Worm (Caenorhabditis elegans) whole organism, L1 larva: ENCODE data around the gene cyn-4.

Source experiments
- C16A3.4 ChIP-seq: fragments of 150-350 bp; optimal IDR thresholded peaks from 2 replicates; lab custom pipeline; 2014; ENCODE audit warnings: missing biosample characterization, missing genetic modification characterization
- F16B12.6 ChIP-seq: fragments of 150-350 bp; optimal IDR thresholded peaks from 2 replicates; lab custom pipeline; 2014; ENCODE audit warnings: missing biosample characterization, missing genetic modification characterization
- aha-1 ChIP-seq: fragments of 150-350 bp; optimal IDR thresholded peaks from 2 replicates; lab custom pipeline; 2014; ENCODE audit warnings: missing biosample characterization, missing genetic modification characterization
- alr-1 ChIP-seq: fragments of 200-800 bp; sonication (Bioruptor generic); optimal IDR thresholded peaks from 2 replicates; lab custom pipeline; 2018; ENCODE audit warnings: borderline replicate concordance, mild to moderate bottlenecking, missing genetic modification characterization, missing compliant biosample characterization
- ama-1 ChIP-seq: fragments of 150-350 bp; optimal IDR thresholded peaks from 2 replicates; lab custom pipeline; 2014
- blmp-1 ChIP-seq: fragments of 150-350 bp; optimal IDR thresholded peaks from 2 replicates; lab custom pipeline; 2014; ENCODE audit warnings: missing biosample characterization, missing genetic modification characterization
- ceh-63 ChIP-seq: fragments of 200-800 bp; sonication (Bioruptor generic); optimal IDR thresholded peaks from 2 replicates; lab custom pipeline; 2018; ENCODE audit warnings: mild to moderate bottlenecking, missing genetic modification characterization, missing compliant biosample characterization
- ceh-8 ChIP-seq: fragments of 200-800 bp; sonication (Bioruptor generic); optimal IDR thresholded peaks from 2 replicates; lab custom pipeline; 2018; ENCODE audit warnings: mild to moderate bottlenecking, missing genetic modification characterization, moderate library complexity, missing compliant biosample characterization
- ceh-88 ChIP-seq: fragments of 200-800 bp; sonication (Bioruptor generic); IDR thresholded peaks from 2 replicates; pipeline ENCODE4 v1.3.6; 2022; ENCODE audit warnings: missing genetic modification characterization, missing compliant biosample characterization
- ceh-90 ChIP-seq: sonication (generic microtip); optimal IDR thresholded peaks from 2 replicates; lab custom pipeline; 2016; ENCODE audit warnings: missing genetic modification characterization, missing compliant biosample characterization
- ces-1 ChIP-seq: fragments of 150-350 bp; optimal IDR thresholded peaks from 2 replicates; lab custom pipeline; 2014; ENCODE audit warnings: missing biosample characterization, missing genetic modification reagents, missing genetic modification characterization
- efl-1 ChIP-seq, 4 experiments: fragments of 150-350 bp; optimal IDR thresholded peaks in 3 of 4; peaks in 1 of 4; 1 replicate in 1 of 4; 2 replicates in 3 of 4; lab custom pipeline; 2014; ENCODE audit warnings: missing biosample characterization in 2 of 4, missing genetic modification characterization in 2 of 4, missing genetic modification reagents in 2 of 4
- egl-13 ChIP-seq: sonication (generic microtip); optimal IDR thresholded peaks from 2 replicates; lab custom pipeline; 2016; ENCODE audit warnings: missing genotype, missing genetic modification reagents, missing genetic modification characterization, missing compliant biosample characterization
- egl-27 ChIP-seq, 2 experiments: fragments of 150-350 bp in 1 of 2; sonication (generic microtip); optimal IDR thresholded peaks; 3 replicates each; lab custom pipeline; 2017 to 2018; ENCODE audit warnings: missing biosample characterization in 2 of 2, missing genetic modification characterization in 2 of 2, missing genetic modification reagents in 2 of 2
- elt-2 ChIP-seq: sonication (generic microtip); optimal IDR thresholded peaks from 2 replicates; lab custom pipeline; 2016; ENCODE audit warnings: missing genetic modification characterization, mild to moderate bottlenecking, inconsistent platforms, missing compliant biosample characterization, missing genetic modification reagents
- ets-5 ChIP-seq: fragments of 200-800 bp; sonication (Bioruptor generic); IDR thresholded peaks from 2 replicates; pipeline ENCODE4 v1.3.6; 2022; ENCODE audit warnings: missing genetic modification characterization, missing compliant biosample characterization
- fkh-10 ChIP-seq: sonication (generic microtip); optimal IDR thresholded peaks from 2 replicates; lab custom pipeline; 2017; ENCODE audit warnings: missing biosample characterization, missing genetic modification reagents, missing genetic modification characterization
- fos-1 ChIP-seq: fragments of 150-350 bp; optimal IDR thresholded peaks from 2 replicates; lab custom pipeline; 2014; ENCODE audit warnings: missing biosample characterization, missing genetic modification characterization
- grh-1 ChIP-seq: fragments of 200-800 bp; sonication (Bioruptor generic); IDR thresholded peaks from 2 replicates; pipeline ENCODE4 v1.3.6; 2022; ENCODE audit warnings: missing genetic modification reagents, missing genetic modification characterization, missing compliant biosample characterization
- irx-1 ChIP-seq: sonication (generic microtip); optimal IDR thresholded peaks from 2 replicates; lab custom pipeline; 2016; ENCODE audit warnings: missing genetic modification characterization, missing compliant biosample characterization
- jun-1 ChIP-seq: fragments of 150-350 bp; optimal IDR thresholded peaks from 2 replicates; lab custom pipeline; 2014; ENCODE audit warnings: missing biosample characterization, missing genetic modification reagents, missing genetic modification characterization
- lin-13 ChIP-seq: fragments of 150-350 bp; optimal IDR thresholded peaks from 2 replicates; lab custom pipeline; 2014; ENCODE audit warnings: missing biosample characterization, missing genetic modification reagents, missing genetic modification characterization
- lin-15B ChIP-seq: fragments of 150-350 bp; sonication (generic microtip); optimal IDR thresholded peaks from 3 replicates; lab custom pipeline; 2014; ENCODE audit warnings: missing biosample characterization, missing genetic modification characterization
- mep-1 ChIP-seq: fragments of 150-350 bp; optimal IDR thresholded peaks from 2 replicates; lab custom pipeline; 2014; ENCODE audit warnings: missing biosample characterization, missing genetic modification characterization
- nhr-11 ChIP-seq: fragments of 150-350 bp; optimal IDR thresholded peaks from 2 replicates; lab custom pipeline; 2014; ENCODE audit warnings: missing biosample characterization, missing genetic modification characterization
- nhr-20 ChIP-seq: sonication (generic microtip); optimal IDR thresholded peaks from 2 replicates; lab custom pipeline; 2016; ENCODE audit warnings: mild to moderate bottlenecking, missing genetic modification characterization, missing compliant biosample characterization
- nhr-237 ChIP-seq: fragments of 150-350 bp; optimal IDR thresholded peaks from 2 replicates; lab custom pipeline; 2014; ENCODE audit warnings: missing biosample characterization, missing genetic modification characterization
- nhr-28 ChIP-seq: fragments of 150-350 bp; optimal IDR thresholded peaks from 2 replicates; lab custom pipeline; 2014; ENCODE audit warnings: missing biosample characterization, missing genetic modification characterization
- nhr-47 ChIP-seq: sonication (generic microtip); optimal IDR thresholded peaks from 2 replicates; lab custom pipeline; 2016; ENCODE audit warnings: mild to moderate bottlenecking, missing genetic modification characterization, moderate library complexity, missing compliant biosample characterization
- nhr-76 ChIP-seq: sonication (generic microtip); optimal IDR thresholded peaks from 2 replicates; lab custom pipeline; 2017; ENCODE audit warnings: missing biosample characterization, missing genetic modification characterization
- nhr-77 ChIP-seq: fragments of 150-350 bp; optimal IDR thresholded peaks from 2 replicates; lab custom pipeline; 2014; ENCODE audit warnings: missing biosample characterization, missing genetic modification characterization
- nhr-84 ChIP-seq: sonication (generic microtip); optimal IDR thresholded peaks from 2 replicates; lab custom pipeline; 2017; ENCODE audit warnings: missing biosample characterization, missing genetic modification characterization
- nhr-85 ChIP-seq: sonication (generic microtip); peaks from one replicate; lab custom pipeline; 2016; ENCODE audit warnings: missing genetic modification characterization, inconsistent platforms, missing compliant biosample characterization
- nhr-90 ChIP-seq: sonication (generic microtip); optimal IDR thresholded peaks from 2 replicates; lab custom pipeline; 2016; ENCODE audit warnings: mild to moderate bottlenecking, missing genetic modification characterization, missing compliant biosample characterization; ENCODE audit not compliant: poor library complexity
- pag-3 ChIP-seq: sonication (generic microtip); optimal IDR thresholded peaks from 2 replicates; lab custom pipeline; 2017; ENCODE audit warnings: missing genetic modification characterization, mild to moderate bottlenecking, missing compliant biosample characterization, antibody characterized with exemption, borderline replicate concordance; ENCODE audit not compliant: insufficient read depth
- rnt-1 ChIP-seq: sonication (generic microtip); optimal IDR thresholded peaks from 2 replicates; lab custom pipeline; 2016; ENCODE audit warnings: mild to moderate bottlenecking, missing genetic modification characterization, moderate library complexity, missing compliant biosample characterization
- snpc-4 ChIP-seq: fragments of 150-350 bp; optimal IDR thresholded peaks from 2 replicates; lab custom pipeline; 2014; ENCODE audit warnings: missing biosample characterization, missing genetic modification characterization
- snu-23 ChIP-seq: sonication (generic microtip); optimal IDR thresholded peaks from 2 replicates; lab custom pipeline; 2016; ENCODE audit warnings: missing genetic modification characterization, missing compliant biosample characterization
- sox-4 ChIP-seq: sonication (generic microtip); optimal IDR thresholded peaks from 2 replicates; lab custom pipeline; 2016; ENCODE audit warnings: missing genetic modification characterization, missing compliant biosample characterization
- sptf-1 ChIP-seq: fragments of 150-350 bp; optimal IDR thresholded peaks from 2 replicates; lab custom pipeline; 2014; ENCODE audit warnings: missing biosample characterization, missing genetic modification characterization
- sup-37 ChIP-seq: fragments of 200-800 bp; sonication (Bioruptor generic); optimal IDR thresholded peaks from 2 replicates; lab custom pipeline; 2018; ENCODE audit warnings: mild to moderate bottlenecking, missing genetic modification characterization, missing compliant biosample characterization
- tlp-1 ChIP-seq: fragments of 150-350 bp; optimal IDR thresholded peaks from 2 replicates; lab custom pipeline; 2014; ENCODE audit warnings: missing biosample characterization, missing genetic modification characterization
- unc-130 ChIP-seq: fragments of 150-350 bp; optimal IDR thresholded peaks from 2 replicates; lab custom pipeline; 2017; ENCODE audit warnings: missing biosample characterization, missing genetic modification characterization, inconsistent platforms
- unc-62 ChIP-seq: fragments of 150-350 bp; optimal IDR thresholded peaks from 2 replicates; lab custom pipeline; 2014; ENCODE audit warnings: missing biosample characterization, missing genetic modification reagents, missing genetic modification characterization
- unc-86 ChIP-seq: sonication (generic microtip); optimal IDR thresholded peaks from 2 replicates; lab custom pipeline; 2016; ENCODE audit warnings: missing genetic modification characterization, missing compliant biosample characterization
- vab-15 ChIP-seq: sonication (generic microtip); optimal IDR thresholded peaks from 2 replicates; lab custom pipeline; 2017; ENCODE audit warnings: missing genotype, mild to moderate bottlenecking, missing genetic modification characterization, missing compliant biosample characterization
- zag-1 ChIP-seq: fragments of 150-350 bp; optimal IDR thresholded peaks from 2 replicates; lab custom pipeline; 2014; ENCODE audit warnings: missing biosample characterization, missing genetic modification characterization
- zip-4 ChIP-seq: fragments of 200-800 bp; sonication (Bioruptor generic); optimal IDR thresholded peaks from 2 replicates; lab custom pipeline; 2018; ENCODE audit warnings: mild to moderate bottlenecking, missing genetic modification characterization, moderate library complexity, missing compliant biosample characterization
- ztf-11 ChIP-seq, 2 experiments: sonication (generic microtip); optimal IDR thresholded peaks; 2 replicates each; lab custom pipeline; 2016 to 2017; ENCODE audit warnings: missing genetic modification characterization in 2 of 2, missing biosample characterization in 1 of 2, missing compliant biosample characterization in 1 of 2
- ztf-4 ChIP-seq: fragments of 150-350 bp; optimal IDR thresholded peaks from 2 replicates; lab custom pipeline; 2014; ENCODE audit warnings: missing biosample characterization, missing genetic modification characterization

Gene cyn-4

DNA sequence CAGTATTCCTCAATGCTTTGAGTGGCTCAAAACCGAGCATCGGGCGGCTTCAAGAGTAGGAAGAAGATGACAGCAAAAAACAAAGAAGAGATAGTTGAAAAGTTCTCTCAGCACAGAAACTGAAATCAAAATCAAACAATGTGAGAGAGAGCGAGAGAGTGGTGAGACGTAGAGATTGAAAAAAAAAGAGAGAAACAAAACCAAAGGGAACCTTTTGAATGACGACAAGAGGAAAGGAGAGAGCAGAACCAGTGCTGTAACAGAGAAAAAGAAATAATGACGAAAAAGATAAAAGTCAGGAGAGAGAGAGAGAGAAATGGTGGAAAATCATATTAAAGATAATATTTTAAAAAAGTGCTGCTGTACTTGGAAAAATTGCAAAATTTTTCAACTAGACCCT is 5.2 kb downstream of the cyn-4 start (continued):
- TF ChIP-seq fos-1 (tag; lab: Kevin White, UChicago) (no peak), zag-1 (no peak), ceh-88 (GFP tag; lab: Robert Waterston, UW) (no peak), C16A3.4 (tag; lab: Kevin White, UChicago) (no peak), ceh-63 (GFP tag; lab: Kevin White, UChicago) (no peak), ama-1 (lab: Kevin White, UChicago) (no peak), jun-1 (tag; lab: Kevin White, UChicago) (no peak), fkh-10 (GFP tag; lab: Kevin White, UChicago) (no peak), nhr-90 (tag; lab: Kevin White, UChicago) (no peak), vab-15 (no peak), sup-37 (GFP tag; lab: Kevin White, UChicago) (no peak), egl-13 (tag; lab: Kevin White, UChicago) (no peak), nhr-28 (tag; lab: Kevin White, UChicago) (no peak), sox-4 (tag; lab: Kevin White, UChicago) (no peak), nhr-76 (no peak), efl-1 (optimal IDR thresholded peaks at IDR 0.05; lab: Kevin White, UChicago) (peak; percentile 33 to 42), efl-1 (GFP tag; optimal IDR thresholded peaks at IDR 0.05 in 1 of 2; lab: Kevin White, UChicago) (no peak), ztf-4 (tag; lab: Kevin White, UChicago) (peak; percentile 2), zip-4 (GFP tag; lab: Kevin White, UChicago) (no peak), lin-13 (GFP tag; lab: Kevin White, UChicago) (no peak), aha-1 (no peak), ztf-11 (tag; optimal IDR thresholded peaks at IDR 0.05; lab: Kevin White, UChicago) (no peak), blmp-1 (tag; lab: Kevin White, UChicago) (no peak), nhr-20 (tag; lab: Kevin White, UChicago) (peak; percentile 51), sptf-1 (tag; lab: Kevin White, UChicago) (no peak), nhr-47 (peak; percentile 14), tlp-1 (no peak), ces-1 (no peak), ceh-90 (tag; lab: Kevin White, UChicago) (no peak), snpc-4 (tag; lab: Kevin White, UChicago) (no peak), unc-86 (tag; lab: Kevin White, UChicago) (no peak), nhr-11 (tag; lab: Kevin White, UChicago) (no peak), elt-2 (tag; lab: Kevin White, UChicago) (peak; percentile 11), pag-3 (tag; lab: Kevin White, UChicago) (no peak), egl-27 (tag; optimal IDR thresholded peaks at IDR 0.05; lab: Kevin White, UChicago) (no peak), mep-1 (tag; lab: Kevin White, UChicago) (peak; percentile 55), nhr-237 (tag; lab: Kevin White, UChicago) (no peak), snu-23 (peak; percentile 51), grh-1 (no peak), ceh-8 (no peak), irx-1 (tag; lab: Kevin White, UChicago) (no peak), rnt-1 (tag; lab: Kevin White, UChicago) (peak; percentile 57), ets-5 (GFP tag; lab: Robert Waterston, UW) (no peak), unc-130 (tag; lab: Kevin White, UChicago) (no peak), nhr-84 (tag; lab: Kevin White, UChicago) (no peak), F16B12.6 (no peak), alr-1 (no peak), nhr-85 (no peak), lin-15B (tag; lab: Kevin White, UChicago) (no peak), unc-62 (GFP tag; lab: Kevin White, UChicago) (no peak), nhr-77 (tag; lab: Kevin White, UChicago) (no peak)
